Fruit fly (Drosophila melanogaster): ENCODE measurements around the gene CG3402.

The CG3402 gene

dm6 chr3L:660314-661075 is 7.8 kb upstream of the CG3402 start:
- TF ChIP-seq ovo (GFP tag; optimal IDR thresholded peaks at IDR 0.05): no peak
- no peak for TF ChIP-seq CG14711 (tag; optimal IDR thresholded peaks at IDR 0.05)
- TF ChIP-seq Mnt (GFP tag; optimal IDR thresholded peaks at IDR 0.05): no peak
- TF ChIP-seq CG1620 (GFP tag; optimal IDR thresholded peaks at IDR 0.05): no peak
- TF ChIP-seq Hr96 (GFP tag; optimal IDR thresholded peaks at IDR 0.05): no peak
- no peak for TF ChIP-seq bab1 (GFP tag; optimal IDR thresholded peaks at IDR 0.05)
- TF ChIP-seq Clk (GFP tag; optimal IDR thresholded peaks at IDR 0.05): no peak
- TF ChIP-seq tj (GFP tag; optimal IDR thresholded peaks at IDR 0.05): no peak
- no peak for TF ChIP-seq Crg-1 (GFP tag; optimal IDR thresholded peaks at IDR 0.05)

DNA sequence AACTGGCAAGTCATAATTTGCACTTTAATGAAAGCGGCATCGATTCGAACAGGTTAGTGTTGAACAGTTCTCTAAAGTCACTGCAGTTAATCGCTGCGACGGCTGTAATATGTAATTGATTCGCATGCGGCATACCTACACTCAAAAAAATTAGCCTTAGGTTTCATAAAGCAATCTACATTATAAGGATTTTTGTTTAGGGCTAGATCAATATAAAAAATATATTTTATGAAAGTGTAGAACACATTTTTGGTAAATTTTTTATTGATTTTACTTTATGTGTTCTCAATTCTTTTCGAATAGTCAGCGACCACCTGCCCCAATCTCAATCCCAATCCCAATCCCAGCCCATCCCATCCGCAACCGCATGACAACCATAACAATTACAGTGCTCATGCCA is 5.6 kb upstream of the CG3402 start:
- TF ChIP-seq CG11617 (GFP tag; optimal IDR thresholded peaks at IDR 0.05): no peak
- no peak for TF ChIP-seq toe (GFP tag; optimal IDR thresholded peaks at IDR 0.05)
- TF ChIP-seq Mnt (GFP tag; optimal IDR thresholded peaks at IDR 0.05): no peak
- no peak for TF ChIP-seq kay (GFP tag; ENCODE audit: borderline replicate concordance)
- TF ChIP-seq bab1 (GFP tag; optimal IDR thresholded peaks at IDR 0.05): no peak
- TF ChIP-seq ovo (GFP tag; optimal IDR thresholded peaks at IDR 0.05): no peak
- no peak for TF ChIP-seq cnc (optimal IDR thresholded peaks at IDR 0.05)
- TF ChIP-seq CG5204 (GFP tag; optimal IDR thresholded peaks at IDR 0.05): no peak
- TF ChIP-seq CG33017 (tag; optimal IDR thresholded peaks at IDR 0.05): no peak
- TF ChIP-seq Crg-1 (GFP tag; optimal IDR thresholded peaks at IDR 0.05): no peak
- no peak for TF ChIP-seq cic (GFP tag; optimal IDR thresholded peaks at IDR 0.05)
- TF ChIP-seq CG12768 (GFP tag; optimal IDR thresholded peaks at IDR 0.05): no peak
- no peak for TF ChIP-seq CG1620 (GFP tag; optimal IDR thresholded peaks at IDR 0.05)
- no peak for TF ChIP-seq Clk (GFP tag; optimal IDR thresholded peaks at IDR 0.05)
- no peak for TF ChIP-seq pad (GFP tag; optimal IDR thresholded peaks at IDR 0.05)
- no peak for TF ChIP-seq tj (GFP tag; optimal IDR thresholded peaks at IDR 0.05)

dm6 chr3L:654019-654418 is 1.3 kb upstream of the CG3402 start, which contains the start of the genes MED30 and Rev1:
TSS of gene MED30 (minus strand) at chr3L:654089.
TSS of gene Rev1 (plus strand) at chr3L:654363.
- TF ChIP-seq CG12768 (GFP tag; optimal IDR thresholded peaks at IDR 0.05) (peak; percentile 93), Mnt (GFP tag; optimal IDR thresholded peaks at IDR 0.05) (peak; percentile 92), cnc (optimal IDR thresholded peaks at IDR 0.05) (no peak), cic (GFP tag; optimal IDR thresholded peaks at IDR 0.05) (peak; percentile 74), ovo (GFP tag; optimal IDR thresholded peaks at IDR 0.05) (peak; percentile 77), CG14711 (tag; optimal IDR thresholded peaks at IDR 0.05) (peak; percentile 94), CG1620 (GFP tag; optimal IDR thresholded peaks at IDR 0.05) (peak; percentile 96), CG5204 (GFP tag; optimal IDR thresholded peaks at IDR 0.05) (peak; percentile 96), Clk (GFP tag; optimal IDR thresholded peaks at IDR 0.05) (peak; percentile 89), Hr96 (GFP tag; optimal IDR thresholded peaks at IDR 0.05) (peak; percentile 94), CG33017 (tag; optimal IDR thresholded peaks at IDR 0.05) (peak; percentile 91), tj (GFP tag; optimal IDR thresholded peaks at IDR 0.05) (peak; percentile 78), CG11617 (GFP tag; optimal IDR thresholded peaks at IDR 0.05) (peak; percentile 91), CG7045 (GFP tag; optimal IDR thresholded peaks at IDR 0.05) (peak; percentile 92), CG7101 (tag; optimal IDR thresholded peaks at IDR 0.05) (peak; percentile 94), pad (GFP tag; optimal IDR thresholded peaks at IDR 0.05) (peak; percentile 82), toe (GFP tag; optimal IDR thresholded peaks at IDR 0.05) (peak; percentile 97), bab1 (GFP tag; optimal IDR thresholded peaks at IDR 0.05) (peak; percentile 96), Crg-1 (GFP tag; optimal IDR thresholded peaks at IDR 0.05) (peak; percentile 94), kay (GFP tag; ENCODE audit: borderline replicate concordance) (no peak)

DNA sequence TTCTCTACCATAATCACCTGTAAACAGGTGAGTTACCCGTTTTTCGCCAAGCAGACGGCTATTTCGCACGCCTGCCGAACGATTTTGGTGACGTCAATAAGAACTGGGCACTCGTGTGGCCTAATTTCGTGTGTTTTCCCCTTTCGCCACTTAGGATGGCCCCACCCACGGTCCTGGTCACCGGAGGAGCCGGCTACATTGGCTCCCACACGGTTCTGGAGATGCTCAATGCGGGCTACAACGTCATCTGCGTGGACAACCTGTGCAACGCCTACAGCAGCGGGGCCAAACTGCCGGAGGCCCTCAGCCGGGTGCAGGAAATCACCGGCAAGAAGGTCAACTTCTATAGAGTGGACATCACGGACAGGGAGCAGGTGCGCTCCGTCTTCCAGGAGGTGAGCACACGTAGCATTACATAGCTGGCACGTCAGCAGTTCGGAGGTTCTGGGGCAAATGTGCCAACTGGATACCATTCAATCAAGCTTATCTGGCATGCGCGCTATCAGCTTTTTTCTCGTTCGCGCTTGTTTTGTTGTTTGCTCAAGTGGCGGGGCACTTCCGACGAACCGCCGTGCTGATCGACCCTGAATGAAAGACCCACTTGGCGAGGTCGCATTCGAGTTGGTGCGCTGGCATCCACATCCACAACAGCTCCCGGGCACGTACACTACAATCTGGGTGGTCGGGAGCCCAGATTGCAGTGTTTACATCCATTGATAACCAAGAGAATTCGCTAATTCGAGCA is 3.5 kb downstream of the CG3402 start:
- TF ChIP-seq cnc (optimal IDR thresholded peaks at IDR 0.05) (no peak), CG7045 (GFP tag; optimal IDR thresholded peaks at IDR 0.05) (no peak), kay (GFP tag; ENCODE audit: borderline replicate concordance) (no peak), Hr96 (GFP tag; optimal IDR thresholded peaks at IDR 0.05) (no peak), CG14711 (tag; optimal IDR thresholded peaks at IDR 0.05) (no peak), ovo (GFP tag; optimal IDR thresholded peaks at IDR 0.05) (no peak), CG7101 (tag; optimal IDR thresholded peaks at IDR 0.05) (no peak), bab1 (GFP tag; optimal IDR thresholded peaks at IDR 0.05) (no peak), CG5204 (GFP tag; optimal IDR thresholded peaks at IDR 0.05) (no peak), cic (GFP tag; optimal IDR thresholded peaks at IDR 0.05) (no peak), toe (GFP tag; optimal IDR thresholded peaks at IDR 0.05) (no peak), CG33017 (tag; optimal IDR thresholded peaks at IDR 0.05) (no peak), Mnt (GFP tag; optimal IDR thresholded peaks at IDR 0.05) (no peak), tj (GFP tag; optimal IDR thresholded peaks at IDR 0.05) (no peak), CG11617 (GFP tag; optimal IDR thresholded peaks at IDR 0.05) (no peak)

- TF ChIP-seq CG5204 (GFP tag; optimal IDR thresholded peaks at IDR 0.05) (no peak), Mnt (GFP tag; optimal IDR thresholded peaks at IDR 0.05) (peak; percentile 66), CG33017 (tag; optimal IDR thresholded peaks at IDR 0.05) (peak; percentile 23), toe (GFP tag; optimal IDR thresholded peaks at IDR 0.05) (peak; percentile 66), CG12768 (GFP tag; optimal IDR thresholded peaks at IDR 0.05) (peak; percentile 34), CG7045 (GFP tag; optimal IDR thresholded peaks at IDR 0.05) (no peak), cic (GFP tag; optimal IDR thresholded peaks at IDR 0.05) (peak; percentile 60), CG14711 (tag; optimal IDR thresholded peaks at IDR 0.05) (no peak)
These were observed 4.3 kb downstream of the CG3402 start, which contains the start of gene Gale for dm6 chr3L:648155-649024. TSS of gene Gale (plus strand) at chr3L:648555.

All from whole organism, adult.